Fruit fly (Drosophila melanogaster) whole organism, embryonic: ENCODE results near the gene Kmn2.
A peak's percentile ranks its signal among the peaks of the same experiment; 100 is the strongest.

Source experiments
- CG10267 ChIP-seq: fragments of 200-800 bp; sonication (Bioruptor generic); optimal IDR thresholded peaks from 2 replicates; lab custom pipeline; 2018; ENCODE audit warnings: missing biosample characterization, mild to moderate bottlenecking, missing genetic modification characterization, moderate library complexity
- CG10274 ChIP-seq: fragments of 200-800 bp; sonication (Bioruptor generic); optimal IDR thresholded peaks from 3 replicates; lab custom pipeline; 2017; ENCODE audit warnings: missing biosample characterization, mild to moderate bottlenecking, missing genetic modification characterization
- CG10431 ChIP-seq: fragments of 200-800 bp; sonication (Bioruptor generic); optimal IDR thresholded peaks from 3 replicates; lab custom pipeline; 2018; ENCODE audit warnings: missing biosample characterization, mild to moderate bottlenecking, missing genetic modification characterization
- CG10543 ChIP-seq: fragments of 200-800 bp; sonication (Bioruptor generic); optimal IDR thresholded peaks from 3 replicates; lab custom pipeline; 2017; ENCODE audit warnings: missing biosample characterization, mild to moderate bottlenecking, missing genetic modification characterization, moderate library complexity
- CG11456 ChIP-seq: fragments of 200-800 bp; sonication (Bioruptor generic); IDR thresholded peaks from 3 replicates; pipeline ENCODE4 v1.3.6; 2022; ENCODE audit warnings: missing biosample characterization, missing genetic modification characterization
- CG11696 ChIP-seq: fragments of 200-800 bp; sonication (Bioruptor generic); IDR thresholded peaks from 2 replicates; pipeline ENCODE4 v1.3.6; 2022; ENCODE audit warnings: missing biosample characterization, missing genetic modification characterization
- CG12236 ChIP-seq: fragments of 200-800 bp; sonication (Bioruptor generic); optimal IDR thresholded peaks from 2 replicates; lab custom pipeline; 2016; ENCODE audit warnings: missing biosample characterization, missing genetic modification characterization
- CG13296 ChIP-seq: fragments of 200-800 bp; sonication (Bioruptor generic); optimal IDR thresholded peaks from 3 replicates; lab custom pipeline; 2018; ENCODE audit warnings: missing biosample characterization, mild to moderate bottlenecking, missing genetic modification characterization
- CG13894 ChIP-seq: fragments of 200-800 bp; sonication (Bioruptor generic); optimal IDR thresholded peaks from 3 replicates; lab custom pipeline; 2018; ENCODE audit warnings: missing biosample characterization, mild to moderate bottlenecking, missing genetic modification characterization, moderate library complexity
- CG14710 ChIP-seq: fragments of 200-800 bp; sonication (Bioruptor generic); optimal IDR thresholded peaks from 3 replicates; lab custom pipeline; 2019; ENCODE audit warnings: missing biosample characterization, mild to moderate bottlenecking, missing genetic modification characterization, moderate library complexity
- CG15514 ChIP-seq: fragments of 200-800 bp; sonication (Bioruptor generic); optimal IDR thresholded peaks from 3 replicates; lab custom pipeline; 2017; ENCODE audit warnings: missing biosample characterization, missing genetic modification characterization, mild to moderate bottlenecking, moderate library complexity, missing genetic modification reagents
- CG15696 ChIP-seq: fragments of 200-800 bp; sonication (Bioruptor generic); optimal IDR thresholded peaks from 2 replicates; lab custom pipeline; 2019; ENCODE audit warnings: missing biosample characterization, mild to moderate bottlenecking, missing genetic modification characterization, moderate library complexity
- CG1602 ChIP-seq: fragments of 200-800 bp; sonication (Bioruptor generic); optimal IDR thresholded peaks from 3 replicates; lab custom pipeline; 2016; ENCODE audit warnings: missing biosample characterization, missing genetic modification characterization
- CG16779 ChIP-seq: fragments of 200-800 bp; sonication (Bioruptor generic); IDR thresholded peaks from 2 replicates; pipeline ENCODE4 v1.3.6; 2022; ENCODE audit warnings: missing biosample characterization, missing genetic modification characterization
- CG17361 ChIP-seq: fragments of 200-800 bp; sonication (Bioruptor generic); IDR thresholded peaks from 3 replicates; pipeline ENCODE4 v1.3.6; 2022; ENCODE audit warnings: missing biosample characterization, missing genetic modification characterization
- CG17385 ChIP-seq: fragments of 200-800 bp; sonication (Bioruptor generic); optimal IDR thresholded peaks from 3 replicates; lab custom pipeline; 2018; ENCODE audit warnings: missing biosample characterization, mild to moderate bottlenecking, missing genetic modification characterization
- CG2120 ChIP-seq: fragments of 200-800 bp; sonication (Bioruptor generic); optimal IDR thresholded peaks from 3 replicates; lab custom pipeline; 2016; ENCODE audit warnings: missing biosample characterization, missing genetic modification characterization
- CG2712 ChIP-seq: fragments of 200-800 bp; optimal IDR thresholded peaks from 3 replicates; lab custom pipeline; 2019; ENCODE audit warnings: missing biosample characterization, mild to moderate bottlenecking, missing genetic modification characterization, moderate library complexity
- CG32532 ChIP-seq: fragments of 200-800 bp; sonication (Bioruptor generic); IDR thresholded peaks from 2 replicates; pipeline ENCODE4 v1.3.6; 2022; ENCODE audit warnings: missing biosample characterization, missing genetic modification characterization
- CG43689 ChIP-seq: fragments of 200-800 bp; sonication (Bioruptor generic); IDR thresholded peaks from 2 replicates; pipeline ENCODE4 v1.3.6; 2022; ENCODE audit warnings: missing biosample characterization, missing genetic modification characterization
- CG4404 ChIP-seq: fragments of 200-800 bp; sonication (Bioruptor generic); IDR thresholded peaks from 2 replicates; pipeline ENCODE4 v1.3.6; 2022; ENCODE audit warnings: missing biosample characterization, missing genetic modification characterization
- CG9932 ChIP-seq: fragments of 200-800 bp; sonication (Bioruptor generic); IDR thresholded peaks from 2 replicates; pipeline ENCODE4 v1.3.6; 2022; ENCODE audit warnings: missing biosample characterization, missing genetic modification characterization
- Dll ChIP-seq: fragments of 200-800 bp; sonication (Bioruptor generic); IDR thresholded peaks from 4 replicates; pipeline ENCODE4 v1.3.6; 2022; ENCODE audit warnings: missing biosample characterization, missing genetic modification characterization; ENCODE audit not compliant: partially characterized antibody
- Doc3 ChIP-seq: fragments of 200-800 bp; sonication (Bioruptor generic); IDR thresholded peaks from 3 replicates; pipeline ENCODE4 v1.3.6; 2022; ENCODE audit warnings: missing biosample characterization, missing genetic modification characterization; ENCODE audit not compliant: partially characterized antibody
- Elba2 ChIP-seq: fragments of 200-800 bp; sonication (Bioruptor generic); optimal IDR thresholded peaks from 3 replicates; lab custom pipeline; 2016; ENCODE audit warnings: missing biosample characterization, missing genetic modification characterization
- Ets97D ChIP-seq: fragments of 200-800 bp; sonication (Bioruptor generic); optimal IDR thresholded peaks from 3 replicates; lab custom pipeline; 2016; ENCODE audit warnings: missing biosample characterization, missing genetic modification characterization
- Fer3 ChIP-seq: fragments of 200-800 bp; sonication (Bioruptor generic); optimal IDR thresholded peaks from 2 replicates; lab custom pipeline; 2018; ENCODE audit warnings: missing biosample characterization, mild to moderate bottlenecking, missing genetic modification characterization, moderate library complexity
- HHEX ChIP-seq: fragments of 200-800 bp; sonication (Bioruptor generic); optimal IDR thresholded peaks from 3 replicates; lab custom pipeline; 2017; ENCODE audit warnings: missing biosample characterization, mild to moderate bottlenecking, missing genetic modification characterization, missing genetic modification reagents
- Max ChIP-seq: fragments of 200-800 bp; sonication (Bioruptor generic); optimal IDR thresholded peaks from 2 replicates; lab custom pipeline; 2016; ENCODE audit warnings: missing biosample characterization, mild to moderate bottlenecking, missing genetic modification characterization
- Oaz ChIP-seq: fragments of 200-800 bp; sonication (Bioruptor generic); IDR thresholded peaks from 2 replicates; pipeline ENCODE4 v1.3.6; 2022; ENCODE audit warnings: missing biosample characterization, missing genetic modification characterization
- Optix ChIP-seq: fragments of 200-800 bp; sonication (Bioruptor generic); IDR thresholded peaks from 3 replicates; pipeline ENCODE4 v1.3.6; 2022; ENCODE audit warnings: missing biosample characterization, missing genetic modification characterization
- Rfx ChIP-seq: fragments of 200-800 bp; sonication (Bioruptor generic); IDR thresholded peaks from 2 replicates; pipeline ENCODE4 v1.3.6; 2022; ENCODE audit warnings: missing biosample characterization, missing genetic modification characterization
- Sox102F ChIP-seq: fragments of 200-800 bp; sonication (Bioruptor generic); optimal IDR thresholded peaks from 2 replicates; lab custom pipeline; 2018; ENCODE audit warnings: missing biosample characterization, mild to moderate bottlenecking, missing genetic modification characterization, moderate library complexity
- Xbp1 ChIP-seq: fragments of 200-800 bp; sonication (Bioruptor generic); optimal IDR thresholded peaks from 3 replicates; lab custom pipeline; 2016; ENCODE audit warnings: missing biosample characterization, mild to moderate bottlenecking, missing genetic modification characterization
- amos ChIP-seq: fragments of 200-800 bp; sonication (Bioruptor generic); IDR thresholded peaks from 2 replicates; pipeline ENCODE4 v1.3.6; 2022; ENCODE audit warnings: missing biosample characterization, missing genetic modification characterization; ENCODE audit not compliant: partially characterized antibody
- ato ChIP-seq: fragments of 200-800 bp; sonication (Bioruptor generic); IDR thresholded peaks from 2 replicates; pipeline ENCODE4 v1.3.6; 2022; ENCODE audit warnings: missing biosample characterization, missing genetic modification characterization; ENCODE audit not compliant: partially characterized antibody
- ci ChIP-seq: fragments of 200-800 bp; sonication (Bioruptor generic); IDR thresholded peaks from 3 replicates; pipeline ENCODE4 v1.3.6; 2022; ENCODE audit warnings: missing biosample characterization, missing genetic modification characterization
- dan ChIP-seq: fragments of 200-800 bp; sonication (Bioruptor generic); IDR thresholded peaks from 2 replicates; pipeline ENCODE4 v1.3.6; 2022; ENCODE audit warnings: missing biosample characterization, missing genetic modification characterization
- grau ChIP-seq: fragments of 200-800 bp; optimal IDR thresholded peaks from 3 replicates; lab custom pipeline; 2019; ENCODE audit warnings: missing biosample characterization, mild to moderate bottlenecking, missing genetic modification characterization, moderate library complexity
- gro ChIP-seq: fragments of 200-800 bp; sonication (Bioruptor generic); optimal IDR thresholded peaks from 2 replicates; lab custom pipeline; 2016; ENCODE audit warnings: missing biosample characterization, missing genetic modification characterization
- lab ChIP-seq: fragments of 200-800 bp; sonication (Bioruptor generic); optimal IDR thresholded peaks from 3 replicates; lab custom pipeline; 2017; ENCODE audit warnings: missing biosample characterization, missing genetic modification characterization, mild to moderate bottlenecking, moderate library complexity, missing genetic modification reagents
- nau ChIP-seq: fragments of 200-800 bp; sonication (Bioruptor generic); optimal IDR thresholded peaks from 3 replicates; lab custom pipeline; 2017; ENCODE audit warnings: missing biosample characterization, mild to moderate bottlenecking, missing genetic modification characterization, missing genetic modification reagents
- onecut ChIP-seq: fragments of 200-800 bp; sonication (Bioruptor generic); IDR thresholded peaks from 2 replicates; pipeline ENCODE4 v1.3.6; 2022; ENCODE audit warnings: missing biosample characterization, missing genetic modification characterization
- pan ChIP-seq, 4 experiments: fragments of >200 bp in 3 of 4; fragments of 200-800 bp in 1 of 4; sonication (Bioruptor generic) in 1 of 4; optimal IDR thresholded peaks in 3 of 4; IDR thresholded peaks in 1 of 4; 2 replicates each; pipeline versions ENCODE4 v1.3.6 to Lab custom; 2017 to 2022; ENCODE audit warnings: missing biosample characterization in 2 of 4, missing genetic modification characterization in 2 of 4, mixed read lengths in 1 of 4
- sens ChIP-seq: fragments of 200-800 bp; sonication (Bioruptor generic); peaks from one replicate; lab custom pipeline; 2016; ENCODE audit warnings: missing biosample characterization, missing genetic modification characterization
- sna ChIP-seq: fragments of 200-800 bp; sonication (Bioruptor generic); IDR thresholded peaks from 2 replicates; pipeline ENCODE4 v1.3.6; 2022; ENCODE audit warnings: missing biosample characterization, missing genetic modification characterization; ENCODE audit not compliant: partially characterized antibody
- twi ChIP-seq: fragments of 200-800 bp; optimal IDR thresholded peaks from 2 replicates; lab custom pipeline; 2019; ENCODE audit warnings: missing biosample characterization, mild to moderate bottlenecking, missing genetic modification characterization, moderate library complexity
- unpg ChIP-seq: fragments of 200-800 bp; sonication (Bioruptor generic); optimal IDR thresholded peaks from 3 replicates; lab custom pipeline; 2018; ENCODE audit warnings: missing biosample characterization, mild to moderate bottlenecking, missing genetic modification characterization, moderate library complexity
- zfh2 ChIP-seq: fragments of 200-800 bp; sonication (Bioruptor generic); optimal IDR thresholded peaks from 2 replicates; lab custom pipeline; 2016; ENCODE audit warnings: missing biosample characterization, missing genetic modification characterization

Gene Kmn2

dm6 chr3R:8009080-8009620 lies 8.0 kb upstream of the Kmn2 start, which contains the start of the genes CG11052 and CG3223 (continued):
- TF ChIP-seq grau (tag; lab: Kevin White, UChicago): peak; percentile 32
- TF ChIP-seq CG11696: no peak
- peak; percentile 45 for TF ChIP-seq CG14710 (tag; lab: Kevin White, UChicago)
- TF ChIP-seq ci (GFP tag; lab: Robert Waterston, UW): peak; percentile 58; the same call in 2 of the 3 replicates
- no peak for TF ChIP-seq unpg (GFP tag; lab: Kevin White, UChicago)
- no peak for TF ChIP-seq Doc3 (GFP tag; lab: Robert Waterston, UW)
- no peak for TF ChIP-seq Sox102F (GFP tag; lab: Kevin White, UChicago)
- TF ChIP-seq CG10431 (GFP tag; lab: Kevin White, UChicago): peak; percentile 17
- TF ChIP-seq CG4404 (GFP tag; lab: Robert Waterston, UW): no peak
- TF ChIP-seq Dll (GFP tag; lab: Robert Waterston, UW): peak; percentile 58; the same call in 1 of the 4 replicates
- TF ChIP-seq HHEX (GFP tag; lab: Kevin White, UChicago): no peak
- TF ChIP-seq Xbp1 (GFP tag; lab: Kevin White, UChicago): peak; percentile 40
- peak; percentile 8 for TF ChIP-seq CG15696 (tag; lab: Kevin White, UChicago)
- TF ChIP-seq CG11456 (GFP tag; lab: Robert Waterston, UW): no peak
- no peak for TF ChIP-seq dan (GFP tag; lab: Robert Waterston, UW)
- no peak for TF ChIP-seq CG16779 (GFP tag; lab: Robert Waterston, UW)
- TF ChIP-seq ato (GFP tag; lab: Robert Waterston, UW): no peak
- peak; percentile 15 for TF ChIP-seq CG2712 (tag; lab: Kevin White, UChicago)
- no peak for TF ChIP-seq CG10274 (GFP tag; lab: Kevin White, UChicago)
- TF ChIP-seq sens (GFP tag; lab: Kevin White, UChicago): peak; percentile 74
- no peak for TF ChIP-seq Optix (GFP tag; lab: Robert Waterston, UW)
- TF ChIP-seq Ets97D: peak; percentile 72
- no peak for TF ChIP-seq CG43689
- 0 out of 3 replicates have a peak, but pooled peaks have one; percentile 17 for TF ChIP-seq CG17361 (GFP tag; lab: Robert Waterston, UW)
- TF ChIP-seq amos (GFP tag; lab: Robert Waterston, UW): peak; percentile 58; the same call in 1 of the 2 replicates
- TF ChIP-seq CG2120 (GFP tag; lab: Kevin White, UChicago): peak; percentile 50
- TF ChIP-seq CG13894: no peak
- no peak for TF ChIP-seq CG12236 (GFP tag; lab: Kevin White, UChicago)
- no peak for TF ChIP-seq nau (GFP tag; lab: Kevin White, UChicago)
- TF ChIP-seq CG13296 (GFP tag; lab: Kevin White, UChicago): peak; percentile 34
- TF ChIP-seq gro: no peak
- no peak for TF ChIP-seq twi (tag; lab: Kevin White, UChicago)
- peak; percentile 55; the same call in 1 of the 2 replicates for TF ChIP-seq Rfx (GFP tag; lab: Robert Waterston, UW)
- no peak for TF ChIP-seq Fer3 (tag; lab: Kevin White, UChicago)
- TF ChIP-seq lab (GFP tag; lab: Kevin White, UChicago): no peak
- no peak for TF ChIP-seq pan (optimal IDR thresholded peaks at IDR 0.05; lab: Kevin White, UChicago)
- peak in 1 of 2 experiments; percentile 18 for TF ChIP-seq pan (GFP tag; optimal IDR thresholded peaks at IDR 0.05 in 1 of 2, IDR thresholded peaks at IDR 0.05 in 1 of 2)
- TF ChIP-seq onecut: peak; percentile 52
- peak; percentile 42; the same call in 1 of the 2 replicates for TF ChIP-seq sna (GFP tag; lab: Robert Waterston, UW)
- no peak for TF ChIP-seq Max (GFP tag; lab: Kevin White, UChicago)
- peak; percentile 69 for TF ChIP-seq CG9932 (GFP tag; lab: Robert Waterston, UW)
- TF ChIP-seq zfh2 (GFP tag; lab: Kevin White, UChicago): peak; percentile 31
- peak; percentile 94 for TF ChIP-seq Elba2 (GFP tag; lab: Kevin White, UChicago)
- TF ChIP-seq Oaz: no peak
- peak; percentile 15 for TF ChIP-seq CG17385 (GFP tag; lab: Kevin White, UChicago)
- TF ChIP-seq CG10267 (tag; lab: Kevin White, UChicago): peak; percentile 51
- peak; percentile 99 for TF ChIP-seq CG15514 (GFP tag; lab: Kevin White, UChicago)
- peak; percentile 6 for TF ChIP-seq CG10543 (GFP tag; lab: Kevin White, UChicago)
- TF ChIP-seq CG32532 (GFP tag; lab: Robert Waterston, UW): peak; percentile 16; the same call in 1 of the 2 replicates
- TF ChIP-seq CG1602 (GFP tag; lab: Kevin White, UChicago): no peak
